Fruit fly (Drosophila melanogaster): ENCODE measurements around the gene Dip-C.

The Dip-C gene

dm6 chr3R:12448889-12449314 lies 35.3 kb upstream of the Dip-C start, which contains the start of gene CG18549 (continued):
- TF ChIP-seq schlank (tag; optimal IDR thresholded peaks at IDR 0.05) (peak; percentile 99), CG10654 (GFP tag; optimal IDR thresholded peaks at IDR 0.05) (peak; percentile 100), psq (GFP tag; optimal IDR thresholded peaks at IDR 0.05) (peak; percentile 97), CG5953 (GFP tag; IDR thresholded peaks at IDR 0.05) (peak; percentile 100), CG13296 (GFP tag; optimal IDR thresholded peaks at IDR 0.05) (peak; percentile 100), aop (GFP tag; IDR thresholded peaks at IDR 0.05) (peak; percentile 98), CG15601 (tag; optimal IDR thresholded peaks at IDR 0.05) (peak; percentile 99), CG14050 (GFP tag; IDR thresholded peaks at IDR 0.05) (peak; percentile 100), Dip3 (GFP tag; optimal IDR thresholded peaks at IDR 0.05) (peak; percentile 99), org-1 (GFP tag; optimal IDR thresholded peaks at IDR 0.05) (peak; percentile 99), seq (GFP tag; IDR thresholded peaks at IDR 0.05) (peak; percentile 100), insv (GFP tag; optimal IDR thresholded peaks at IDR 0.05) (peak; percentile 74 to 86), en (GFP tag; optimal IDR thresholded peaks at IDR 0.05) (peak; percentile 99), Ravus (GFP tag; IDR thresholded peaks at IDR 0.05) (peak; percentile 99), Six4 (GFP tag; optimal IDR thresholded peaks at IDR 0.05) (peak; percentile 99), chinmo (GFP tag; IDR thresholded peaks at IDR 0.05; ENCODE audit: partially characterized antibody) (peak; percentile 97), NFAT (GFP tag; IDR thresholded peaks at IDR 0.05) (peak; percentile 99), CG15011 (GFP tag; optimal IDR thresholded peaks at IDR 0.05) (peak; percentile 99), CG9437 (GFP tag; optimal IDR thresholded peaks at IDR 0.05) (peak; percentile 97), Gsc (GFP tag; IDR thresholded peaks at IDR 0.05) (peak; percentile 99), NfI (GFP tag; optimal IDR thresholded peaks at IDR 0.05) (peak; percentile 100), ab (GFP tag; optimal IDR thresholded peaks at IDR 0.05) (peak; percentile 97), CG10462 (GFP tag; optimal IDR thresholded peaks at IDR 0.05) (peak; percentile 99), CG9609 (GFP tag; optimal IDR thresholded peaks at IDR 0.05) (peak; percentile 99), CG9727 (GFP tag; optimal IDR thresholded peaks at IDR 0.05) (peak; percentile 100), CG4328 (GFP tag; optimal IDR thresholded peaks at IDR 0.05) (peak; percentile 99), Xbp1 (GFP tag; optimal IDR thresholded peaks at IDR 0.05) (peak; percentile 100), Hr78 (GFP tag; optimal IDR thresholded peaks at IDR 0.05) (peak in 1 of 2 experiments; percentile 99), sens (GFP tag) (peak; percentile 100), ase (GFP tag; IDR thresholded peaks at IDR 0.05) (peak; percentile 100), Fer1 (GFP tag; optimal IDR thresholded peaks at IDR 0.05) (peak; percentile 100), repo (GFP tag; optimal IDR thresholded peaks at IDR 0.05) (peak; percentile 98), croc (GFP tag; conservative IDR thresholded peaks at IDR 0.05) (peak; percentile 100), CG15269 (tag; optimal IDR thresholded peaks at IDR 0.05) (peak; percentile 100), sr (GFP tag; IDR thresholded peaks at IDR 0.05) (peak; percentile 99; the same call in 2 of the 3 replicates), CG11247 (GFP tag; IDR thresholded peaks at IDR 0.05) (peak; percentile 100), CG15479 (GFP tag; optimal IDR thresholded peaks at IDR 0.05) (peak; percentile 71), pfk (GFP tag; optimal IDR thresholded peaks at IDR 0.05) (peak; percentile 79), vvl (GFP tag; IDR thresholded peaks at IDR 0.05) (peak; percentile 100), mirr (GFP tag; optimal IDR thresholded peaks at IDR 0.05) (peak; percentile 99), rib (GFP tag; IDR thresholded peaks at IDR 0.05) (peak; percentile 100), twi (tag; optimal IDR thresholded peaks at IDR 0.05) (peak; percentile 99), jigr1 (GFP tag; IDR thresholded peaks at IDR 0.05) (peak; percentile 99), CG1024 (GFP tag; IDR thresholded peaks at IDR 0.05) (peak; percentile 98), CG17912 (GFP tag; optimal IDR thresholded peaks at IDR 0.05) (peak; percentile 100), Awh (GFP tag; IDR thresholded peaks at IDR 0.05) (peak; percentile 100), CG6854 (GFP tag; optimal IDR thresholded peaks at IDR 0.05) (peak; percentile 100), Camta (GFP tag; optimal IDR thresholded peaks at IDR 0.05) (peak; percentile 100), zfh1 (GFP tag; IDR thresholded peaks at IDR 0.05) (peak; percentile 100), Fer3 (tag; optimal IDR thresholded peaks at IDR 0.05) (peak; percentile 100), vfl (GFP tag; optimal IDR thresholded peaks at IDR 0.05) (peak; percentile 99), CG10959 (GFP tag; IDR thresholded peaks at IDR 0.05) (peak; percentile 100)
